Worm (Caenorhabditis elegans): ENCODE results near the gene M163.8.
"Not testable (repeated sequence)": the region's sequence is repeated elsewhere in the genome, so short reads cannot be mapped to it uniquely, and the experiment has no call there.

Gene M163.8

DNA sequence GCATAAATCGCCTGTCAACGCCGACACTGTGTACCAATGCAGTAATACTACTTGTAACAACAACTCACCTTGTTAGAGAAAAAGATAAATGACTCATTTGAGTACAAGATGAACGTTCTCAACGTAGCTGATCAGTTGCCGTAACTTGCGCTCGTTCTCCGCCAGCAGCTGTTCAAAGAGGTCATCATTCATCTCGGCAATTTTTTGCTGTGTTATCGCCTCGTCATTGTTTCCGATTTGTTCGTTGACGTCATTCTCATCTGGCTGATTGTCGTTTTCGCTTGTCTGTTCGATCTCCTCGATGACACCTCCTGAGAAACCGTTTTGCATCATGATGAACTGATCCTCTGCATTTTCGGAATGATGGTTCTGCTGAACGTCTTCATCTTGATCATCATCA is 18.4 kb downstream of the M163.8 start:
- TF ChIP-seq unc-62 (GFP tag; optimal IDR thresholded peaks at IDR 0.05) = no peak

DNA sequence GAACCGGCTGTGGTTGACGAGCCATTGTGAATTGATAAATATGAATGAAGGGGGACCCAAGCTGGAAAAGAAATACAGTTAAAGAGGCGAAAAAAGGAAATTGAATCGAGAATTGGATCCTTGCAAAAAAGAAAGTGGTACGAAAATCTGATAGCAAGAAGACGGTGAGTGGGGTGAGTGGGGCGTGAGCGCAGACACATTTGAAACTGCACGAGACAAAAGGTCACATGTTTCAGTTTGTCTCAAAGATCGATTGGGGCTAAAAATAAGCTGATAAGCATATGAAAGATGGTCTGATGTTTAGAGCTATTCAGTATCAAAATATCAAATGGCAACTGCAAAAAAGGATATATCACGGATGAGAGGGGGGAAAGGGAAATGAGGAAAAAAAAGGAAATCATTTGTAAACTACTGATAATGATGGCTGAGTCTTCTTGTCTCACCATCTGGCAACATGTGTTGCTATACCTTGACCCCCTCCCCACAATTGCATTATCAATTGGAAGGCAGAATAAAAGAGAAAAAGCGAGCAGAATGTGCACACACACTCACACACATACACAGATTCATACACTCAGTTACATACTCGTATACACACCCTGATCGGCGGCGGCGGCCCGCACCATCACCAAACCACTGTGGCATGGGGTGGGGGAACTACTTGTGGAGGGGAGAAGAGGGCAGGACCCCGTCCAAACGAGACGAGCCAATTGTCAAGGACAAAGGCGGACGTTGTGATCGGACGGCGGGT is 19.0 kb downstream of the M163.8 start, which contains the start of gene M163.1:
TSS of gene M163.1 (minus strand) at position 25 of the 751 bp plus-strand sequence.
- TF ChIP-seq unc-62 (GFP tag; optimal IDR thresholded peaks at IDR 0.05) = no peak

DNA sequence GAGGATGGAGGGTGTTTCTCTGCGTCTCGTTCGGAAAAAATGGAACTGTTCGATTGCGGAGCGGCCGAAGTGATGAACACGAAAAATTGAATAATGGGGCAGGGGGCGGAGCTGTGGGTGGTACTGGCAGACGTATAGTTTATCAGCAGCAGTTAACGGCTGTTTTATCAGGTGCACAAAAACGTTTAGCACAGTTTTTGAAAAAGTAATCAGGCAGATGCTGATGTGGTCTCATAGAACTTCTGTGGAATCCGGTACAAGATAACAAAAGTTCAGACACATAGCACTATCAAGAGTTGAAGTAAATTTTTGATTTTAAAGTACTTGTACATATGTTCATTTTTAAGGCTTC is 19.6 kb downstream of the M163.8 start:
- TF ChIP-seq unc-62 (GFP tag; optimal IDR thresholded peaks at IDR 0.05) = no peak

DNA sequence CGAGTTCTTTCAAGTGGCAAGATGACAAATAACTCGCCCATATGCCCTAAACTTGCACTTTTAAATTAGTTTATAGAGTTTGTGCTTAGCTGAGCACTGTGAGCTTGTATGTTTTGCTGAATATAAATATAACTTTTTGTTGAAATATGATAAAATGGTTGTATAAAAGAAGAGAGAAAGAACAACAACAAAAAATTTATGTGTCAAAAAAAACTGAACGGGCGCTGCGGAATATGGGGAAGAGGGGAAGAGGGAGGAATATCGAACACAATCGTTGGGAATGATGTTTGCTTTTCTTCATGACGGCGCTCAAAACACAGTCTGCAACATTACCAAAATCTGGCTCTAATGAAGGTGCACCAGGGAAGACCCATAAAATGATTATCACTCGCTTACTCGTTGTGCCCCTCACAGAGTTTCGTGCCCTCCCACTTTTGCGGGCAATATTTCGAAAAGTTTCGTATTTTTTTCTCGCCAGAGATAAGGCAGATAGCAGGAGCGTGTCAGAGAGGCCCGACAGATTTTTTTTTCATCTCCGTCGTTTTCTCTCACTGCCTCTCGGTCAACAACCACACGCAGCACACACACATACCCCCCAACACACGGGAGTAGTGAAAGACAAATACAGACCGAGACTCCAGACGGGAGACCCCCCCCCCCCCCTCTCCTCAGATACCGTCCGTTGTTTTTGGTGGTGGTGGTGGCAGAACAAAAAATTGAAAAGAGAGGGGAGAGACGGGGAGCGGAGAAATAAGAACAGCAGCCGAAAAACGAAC is 20.8 kb downstream of the M163.8 start:
- no peak for TF ChIP-seq unc-62 (GFP tag; optimal IDR thresholded peaks at IDR 0.05)

DNA sequence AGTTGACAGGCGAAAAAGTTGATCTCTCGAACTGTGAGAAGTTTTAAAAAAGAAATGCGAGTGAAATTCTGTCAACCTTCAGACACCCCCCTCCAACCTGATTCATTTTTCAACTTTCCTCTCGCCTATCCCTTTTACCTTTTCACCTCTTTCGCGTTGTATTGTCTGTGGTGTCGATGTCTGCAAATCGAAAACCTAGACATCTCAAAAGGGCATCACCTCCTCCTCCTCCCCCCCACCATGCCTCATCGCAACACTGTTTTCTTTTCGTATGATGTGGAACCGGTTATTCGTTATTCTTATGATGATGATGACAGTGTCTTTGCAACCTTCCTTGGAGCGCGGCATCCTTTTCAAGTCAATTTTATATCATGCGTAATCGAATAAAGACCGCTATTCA is 23.1 kb downstream of the M163.8 start:
- TF ChIP-seq unc-62 (GFP tag; optimal IDR thresholded peaks at IDR 0.05) = no peak

DNA sequence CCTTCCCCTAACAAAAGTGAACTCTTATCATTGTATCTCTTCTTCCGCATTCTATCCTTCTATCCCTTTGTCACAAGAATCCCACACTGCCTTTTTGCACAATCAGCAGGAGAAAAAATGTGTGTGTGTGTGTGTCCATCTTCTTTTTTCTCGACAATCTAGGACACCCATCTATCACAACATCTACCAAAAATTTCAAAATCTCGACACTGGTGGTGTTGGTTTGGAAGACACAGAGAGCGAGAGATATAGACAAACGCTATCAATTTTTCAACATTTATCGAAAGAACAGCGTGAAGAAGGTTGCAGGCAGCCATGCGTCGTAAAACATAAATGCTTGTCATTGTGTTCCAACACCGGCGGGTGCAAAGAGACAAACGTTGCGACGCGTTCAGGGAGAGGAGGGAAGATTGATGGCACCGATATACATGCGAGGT is 23.9 kb downstream of the M163.8 start:
- TF ChIP-seq unc-62 (GFP tag; optimal IDR thresholded peaks at IDR 0.05) = no peak

DNA sequence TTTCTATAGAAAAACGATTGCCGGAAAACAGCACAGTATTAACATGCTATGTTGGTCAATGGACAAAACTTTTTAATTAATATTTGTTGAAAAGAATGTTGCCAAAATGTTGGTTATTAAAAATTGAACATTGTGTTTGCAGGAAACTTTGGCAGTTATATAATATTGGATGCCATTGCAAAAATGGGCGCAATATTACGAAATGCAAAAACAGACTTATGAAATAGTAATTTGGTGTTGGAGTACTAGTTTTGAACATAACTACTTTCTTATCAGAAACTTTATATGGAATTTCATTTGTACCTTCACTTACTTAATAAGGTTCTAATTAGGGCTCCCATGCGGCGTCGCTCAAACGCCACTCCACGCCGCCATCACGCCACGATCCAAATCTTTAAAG is 25.4 kb downstream of the M163.8 start:
- no peak for TF ChIP-seq unc-62 (GFP tag; optimal IDR thresholded peaks at IDR 0.05)

DNA sequence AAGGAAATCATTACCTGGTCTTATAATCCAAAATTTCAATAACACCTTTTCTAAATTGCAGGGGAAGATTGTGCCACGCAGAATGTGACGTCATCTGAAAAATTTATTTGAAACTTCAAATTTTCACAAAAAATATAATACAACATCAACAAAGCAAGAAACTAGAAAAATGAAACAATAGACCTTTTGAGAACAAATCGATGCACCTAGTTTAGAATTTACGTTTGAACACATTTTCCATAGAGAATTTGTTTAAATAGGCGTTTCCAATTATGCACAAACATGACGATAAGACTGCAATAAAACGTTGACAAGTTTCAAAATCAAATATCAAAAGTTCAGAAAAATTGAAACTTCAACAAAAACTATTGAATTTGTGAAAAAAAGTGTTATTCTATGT is 27.9 kb downstream of the M163.8 start, which contains the start of gene fbxa-141:
TSS of gene fbxa-141 (minus strand) at position 101 of the 400 bp plus-strand sequence.
- no peak for TF ChIP-seq unc-62 (GFP tag; optimal IDR thresholded peaks at IDR 0.05)

DNA sequence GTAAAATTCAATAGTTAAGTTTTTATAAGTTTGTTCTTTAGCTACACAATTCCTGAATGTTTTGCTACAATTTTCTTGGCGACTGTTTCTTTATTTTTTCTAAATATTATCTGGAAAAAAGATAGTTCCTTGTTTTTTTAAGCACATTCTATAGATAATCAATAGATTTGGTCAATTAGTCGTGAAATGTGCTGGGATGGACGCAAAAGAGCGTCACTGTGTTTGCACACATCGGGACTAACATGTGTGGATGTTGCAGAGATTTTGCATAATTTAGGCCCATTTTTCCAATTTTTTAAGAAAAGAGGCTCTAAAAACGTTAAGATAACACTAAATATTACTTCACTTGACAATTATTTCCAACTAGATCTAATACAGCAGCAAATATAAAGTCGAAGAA is 28.5 kb downstream of the M163.8 start:
- TF ChIP-seq unc-62 (GFP tag; optimal IDR thresholded peaks at IDR 0.05) = no peak

DNA sequence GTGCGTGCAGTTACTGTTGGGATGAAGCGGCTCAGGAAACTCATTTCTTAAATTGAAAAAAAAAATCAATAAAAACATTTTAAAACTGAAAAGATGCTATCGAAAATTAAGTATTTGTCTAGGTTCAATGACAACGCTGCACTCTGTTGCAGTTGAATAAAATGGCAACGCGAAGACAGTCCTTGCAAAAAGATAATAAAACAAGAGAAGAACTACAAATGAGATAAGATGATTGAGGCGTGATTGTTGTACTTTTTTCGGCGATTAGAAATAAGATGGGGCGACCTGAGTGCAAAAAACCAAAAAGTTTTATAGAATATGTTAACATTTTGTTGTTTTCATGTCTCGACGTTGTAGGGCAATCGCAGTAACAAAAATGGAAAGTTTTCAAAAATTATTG is 30.1 kb downstream of the M163.8 start, which contains the start of gene gcsh-1:
TSS of gene gcsh-1 (minus strand) at position 46 of the 400 bp plus-strand sequence.
- TF ChIP-seq unc-62 (GFP tag; optimal IDR thresholded peaks at IDR 0.05) = no peak

DNA sequence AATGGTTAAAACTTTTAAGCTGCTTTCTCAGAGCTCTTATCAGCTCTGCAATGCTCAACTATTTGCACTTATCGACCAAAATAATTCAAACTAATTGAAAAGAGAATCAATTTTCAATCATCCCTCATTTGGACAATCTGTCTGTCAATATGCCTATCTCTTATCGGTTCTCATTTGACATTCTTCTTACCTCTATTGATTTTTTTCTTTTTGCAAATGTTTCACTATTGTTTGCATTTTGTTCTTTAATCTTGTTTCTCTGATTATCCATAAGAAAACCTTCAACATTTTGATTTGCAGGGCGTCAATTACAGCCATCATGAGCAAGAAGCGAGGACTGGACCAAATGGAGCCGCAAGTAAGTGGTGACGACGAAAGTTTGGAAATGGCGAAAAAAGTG is 31.6 kb downstream of the M163.8 start, which contains the start of gene D1025.10:
TSS of gene D1025.10 (plus strand) at position 301 of the 400 bp plus-strand sequence.
- no peak for TF ChIP-seq unc-62 (GFP tag; optimal IDR thresholded peaks at IDR 0.05)

DNA sequence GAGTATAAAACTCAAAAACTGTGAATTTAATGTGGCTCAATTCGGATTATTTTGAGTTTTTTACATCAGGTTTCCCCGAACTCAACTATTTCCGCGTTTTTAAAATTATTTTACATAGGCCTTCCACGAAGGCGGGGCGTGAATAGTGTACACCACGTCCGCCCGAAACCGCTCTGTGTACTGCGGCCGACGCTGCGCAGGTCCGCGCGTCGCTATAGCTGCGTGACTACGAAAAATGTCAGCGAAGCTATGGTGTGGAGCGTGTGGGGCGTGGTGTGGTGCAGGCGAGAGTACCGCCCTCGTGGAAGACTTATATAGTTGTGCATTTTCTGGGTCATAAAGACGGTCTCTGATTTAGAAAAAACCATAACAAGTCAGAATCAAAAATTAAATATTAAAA is 32.9 kb downstream of the M163.8 start:
- TF ChIP-seq unc-62 (GFP tag; optimal IDR thresholded peaks at IDR 0.05) = no peak

DNA sequence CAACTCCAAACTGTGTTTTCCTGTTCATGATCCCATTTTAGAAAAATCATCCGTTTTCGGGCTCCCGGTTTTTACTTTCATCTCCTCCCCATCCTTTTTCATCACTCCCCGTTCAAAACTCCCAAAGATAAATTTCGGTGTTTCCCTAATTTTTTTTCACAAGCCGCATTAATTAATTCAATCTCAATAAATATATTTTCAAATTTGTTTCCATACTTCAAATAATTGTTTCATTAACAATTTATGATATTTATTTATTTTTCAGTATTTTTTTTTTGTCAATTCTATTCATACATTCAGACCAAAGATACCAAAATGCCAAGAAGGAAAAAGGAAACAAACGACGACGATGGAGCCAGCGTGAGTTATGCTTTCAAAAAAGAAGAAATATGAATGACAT is 35.5 kb downstream of the M163.8 start, which contains the start of gene D1025.1:
TSS of gene D1025.1 (plus strand) at position 301 of the 400 bp plus-strand sequence.
- TF ChIP-seq unc-62 (GFP tag; optimal IDR thresholded peaks at IDR 0.05) = no peak

DNA sequence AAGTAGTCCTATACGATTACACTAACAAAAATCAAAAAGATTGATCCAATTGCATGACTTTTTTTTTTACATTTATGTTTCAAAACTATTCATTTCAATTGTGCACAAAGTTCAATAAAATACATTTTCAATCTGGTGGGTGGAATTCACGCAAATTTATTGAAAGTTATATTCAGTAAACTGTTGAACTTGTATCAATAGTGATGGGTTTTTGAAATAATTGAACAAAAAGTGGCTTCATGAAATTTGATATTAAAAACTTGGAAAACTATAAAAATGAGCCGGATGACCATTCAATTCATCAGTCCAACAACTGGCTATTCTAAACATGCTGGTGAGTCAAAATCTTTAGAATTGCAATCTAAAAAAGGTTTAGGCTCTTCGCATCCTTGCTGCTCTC is 38.3 kb downstream of the M163.8 start, which contains the start of gene nspc-16:
TSS of gene nspc-16 (plus strand) at position 301 of the 400 bp plus-strand sequence.
- TF ChIP-seq unc-62 (GFP tag; optimal IDR thresholded peaks at IDR 0.05) = no peak

DNA sequence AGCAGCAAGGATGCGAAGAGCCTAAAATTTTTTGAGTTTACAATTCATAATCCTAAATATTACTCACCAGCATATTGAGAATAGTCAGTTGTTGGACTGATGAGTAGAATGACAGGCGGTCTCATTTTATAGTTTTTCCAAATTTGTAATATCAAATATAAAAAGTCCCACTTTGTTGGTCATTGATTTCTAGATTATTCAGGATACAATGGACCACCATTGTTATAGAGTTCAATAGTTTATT is 40.1 kb downstream of the M163.8 start, which contains the start of gene nspc-17:
TSS of gene nspc-17 (minus strand) at position 101 of the 244 bp plus-strand sequence.
- TF ChIP-seq unc-62 (GFP tag; optimal IDR thresholded peaks at IDR 0.05) = not testable (repeated sequence)

Measured in whole organism, dauer.